Fruit fly (Drosophila melanogaster): ENCODE data around the gene Cp15.
A peak's percentile ranks its signal among the peaks of the same experiment; 100 is the strongest.

The Cp15 gene

dm6 chr3L:8698493-8699166 lies 29.7 kb upstream of the Cp15 start (continued):
- no peak for TF ChIP-seq wor (GFP tag; IDR thresholded peaks at IDR 0.05)
- no peak for TF ChIP-seq pb (GFP tag; optimal IDR thresholded peaks at IDR 0.05)
- no peak for TF ChIP-seq hkb (optimal IDR thresholded peaks at IDR 0.05)
- TF ChIP-seq hkb (GFP tag; IDR thresholded peaks at IDR 0.05), result no peak
- no peak for TF ChIP-seq CG11093 (GFP tag; IDR thresholded peaks at IDR 0.05)
- peak; percentile 85 for TF ChIP-seq CG34376 (GFP tag; optimal IDR thresholded peaks at IDR 0.05)
- TF ChIP-seq CG18619 (GFP tag; optimal IDR thresholded peaks at IDR 0.05), result no peak
- TF ChIP-seq Side (GFP tag; optimal IDR thresholded peaks at IDR 0.05), result no peak
- no peak for TF ChIP-seq Abd-B (GFP tag; optimal IDR thresholded peaks at IDR 0.05)
- TF ChIP-seq CG9932 (GFP tag; IDR thresholded peaks at IDR 0.05), result 0 out of 2 replicates have a peak, but pooled peaks have one; percentile 14
- no peak for TF ChIP-seq CG15601 (tag; optimal IDR thresholded peaks at IDR 0.05)
- TF ChIP-seq odd (GFP tag; optimal IDR thresholded peaks at IDR 0.05), result peak; percentile 36
- no peak for TF ChIP-seq ash1 (GFP tag; optimal IDR thresholded peaks at IDR 0.05)
- TF ChIP-seq CG33213 (GFP tag; optimal IDR thresholded peaks at IDR 0.05), result no peak
- TF ChIP-seq Lhr (GFP tag; optimal IDR thresholded peaks at IDR 0.05), result no peak
- peak; percentile 56 for TF ChIP-seq GATAe (GFP tag; conservative IDR thresholded peaks at IDR 0.05)
- no peak for TF ChIP-seq CG11723 (GFP tag; optimal IDR thresholded peaks at IDR 0.05)
- TF ChIP-seq HLH54F (GFP tag; optimal IDR thresholded peaks at IDR 0.05), result no peak
- TF ChIP-seq pho (GFP tag; optimal IDR thresholded peaks at IDR 0.05), result no peak
- TF ChIP-seq sqz (GFP tag; optimal IDR thresholded peaks at IDR 0.05), result no peak
- no peak for TF ChIP-seq Lim3 (GFP tag; IDR thresholded peaks at IDR 0.05)
- TF ChIP-seq unc-4 (GFP tag; IDR thresholded peaks at IDR 0.05; ENCODE audit: partially characterized antibody), result no peak
- TF ChIP-seq nom (GFP tag; optimal IDR thresholded peaks at IDR 0.05), result no peak
- TF ChIP-seq CG10209 (GFP tag; optimal IDR thresholded peaks at IDR 0.05), result no peak
- peak; percentile 4 for TF ChIP-seq CG2678 (tag; optimal IDR thresholded peaks at IDR 0.05)
- no peak for TF ChIP-seq lmd (GFP tag; IDR thresholded peaks at IDR 0.05)
- TF ChIP-seq CG17829 (tag; optimal IDR thresholded peaks at IDR 0.05), result no peak
- TF ChIP-seq Fer1 (GFP tag; optimal IDR thresholded peaks at IDR 0.05), result peak; percentile 36
- no peak for TF ChIP-seq CG31224 (GFP tag; IDR thresholded peaks at IDR 0.05)
- TF ChIP-seq ase (GFP tag; IDR thresholded peaks at IDR 0.05), result no peak
- peak; percentile 88 for TF ChIP-seq cwo (GFP tag; optimal IDR thresholded peaks at IDR 0.05)
- TF ChIP-seq CG10147 (GFP tag; optimal IDR thresholded peaks at IDR 0.05), result no peak
- TF ChIP-seq CG1233 (GFP tag; optimal IDR thresholded peaks at IDR 0.05), result no peak
- TF ChIP-seq vnd (GFP tag; IDR thresholded peaks at IDR 0.05; ENCODE audit: partially characterized antibody), result peak; percentile 56; the same call in 2 of the 3 replicates
- no peak for TF ChIP-seq CG8478 (optimal IDR thresholded peaks at IDR 0.05)
- TF ChIP-seq D19B (GFP tag; optimal IDR thresholded peaks at IDR 0.05), result no peak
- TF ChIP-seq CG10267 (tag; optimal IDR thresholded peaks at IDR 0.05), result no peak
- TF ChIP-seq ato (GFP tag; IDR thresholded peaks at IDR 0.05; ENCODE audit: partially characterized antibody), result no peak
- no peak for TF ChIP-seq rib (GFP tag; IDR thresholded peaks at IDR 0.05)
- TF ChIP-seq dan (GFP tag; IDR thresholded peaks at IDR 0.05), result no peak
- TF ChIP-seq eve (GFP tag; optimal IDR thresholded peaks at IDR 0.05), result no peak
- TF ChIP-seq Oaz (GFP tag; IDR thresholded peaks at IDR 0.05), result no peak
- TF ChIP-seq CG18764 (GFP tag; optimal IDR thresholded peaks at IDR 0.05), result no peak
- no peak for TF ChIP-seq CG17912 (GFP tag; optimal IDR thresholded peaks at IDR 0.05)
- TF ChIP-seq CG2889 (GFP tag; IDR thresholded peaks at IDR 0.05), result no peak
- TF ChIP-seq Oli (tag; optimal IDR thresholded peaks at IDR 0.05), result no peak
- TF ChIP-seq CG2116 (GFP tag; optimal IDR thresholded peaks at IDR 0.05), result no peak
- no peak for TF ChIP-seq CG31388 (GFP tag; optimal IDR thresholded peaks at IDR 0.05)
- TF ChIP-seq CG15514 (GFP tag; optimal IDR thresholded peaks at IDR 0.05), result peak; percentile 0
- TF ChIP-seq Sox102F (GFP tag; optimal IDR thresholded peaks at IDR 0.05), result no peak
- TF ChIP-seq dpn (GFP tag; optimal IDR thresholded peaks at IDR 0.05), result no peak

Measured in whole organism, embryonic.